Worm (Caenorhabditis elegans) whole organism, L4/young adult: ENCODE results near the gene flp-8.

Source experiments
- W03F9.2 ChIP-seq: fragments of 150-350 bp; optimal IDR thresholded peaks from 2 replicates; lab custom pipeline; 2014; ENCODE audit warnings: missing biosample characterization, missing genetic modification characterization
- dao-5 ChIP-seq: sonication (generic microtip); optimal IDR thresholded peaks from 2 replicates; lab custom pipeline; 2016; ENCODE audit warnings: missing genotype, missing genetic modification characterization, moderate library complexity, missing compliant biosample characterization

- TF ChIP-seq W03F9.2 (tag; lab: Kevin White, UChicago) (no peak), dao-5 (tag; lab: Kevin White, UChicago) (no peak)
Measured at ce11 chrX:14916767-14917166, 35.5 kb downstream of the flp-8 start.
